Fruit fly (Drosophila melanogaster): ENCODE data around the gene RpL34b.

RpL34b gene

DNA sequence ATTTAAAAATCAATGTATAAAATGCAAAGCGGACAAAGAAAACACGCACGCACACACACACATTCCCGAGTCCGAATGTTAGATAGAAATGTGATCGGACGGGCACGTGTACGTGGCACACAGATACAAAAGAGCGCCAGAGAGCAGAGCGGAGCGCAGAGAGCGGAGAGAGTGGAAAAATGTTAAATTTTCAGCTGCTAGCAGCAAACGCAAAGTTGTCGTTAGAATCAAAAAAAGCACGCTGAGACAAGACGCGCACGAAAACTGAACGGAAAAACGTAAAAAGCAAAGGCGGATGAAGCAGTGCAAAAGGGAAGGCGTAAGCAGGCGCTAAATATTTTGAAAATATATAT is 18.2 kb upstream of the RpL34b start (continued):
- TF ChIP-seq dsx (GFP tag; optimal IDR thresholded peaks at IDR 0.05; ENCODE audit: poor library complexity, severe bottlenecking), result peak; percentile 11
- TF ChIP-seq esn (GFP tag; optimal IDR thresholded peaks at IDR 0.05), result peak; percentile 1
- TF ChIP-seq ss (GFP tag; optimal IDR thresholded peaks at IDR 0.05), result no peak
- no peak for TF ChIP-seq CG11762 (GFP tag; optimal IDR thresholded peaks at IDR 0.05; ENCODE audit: insufficient read depth)
- TF ChIP-seq CG11902 (GFP tag; optimal IDR thresholded peaks at IDR 0.05), result no peak

DNA sequence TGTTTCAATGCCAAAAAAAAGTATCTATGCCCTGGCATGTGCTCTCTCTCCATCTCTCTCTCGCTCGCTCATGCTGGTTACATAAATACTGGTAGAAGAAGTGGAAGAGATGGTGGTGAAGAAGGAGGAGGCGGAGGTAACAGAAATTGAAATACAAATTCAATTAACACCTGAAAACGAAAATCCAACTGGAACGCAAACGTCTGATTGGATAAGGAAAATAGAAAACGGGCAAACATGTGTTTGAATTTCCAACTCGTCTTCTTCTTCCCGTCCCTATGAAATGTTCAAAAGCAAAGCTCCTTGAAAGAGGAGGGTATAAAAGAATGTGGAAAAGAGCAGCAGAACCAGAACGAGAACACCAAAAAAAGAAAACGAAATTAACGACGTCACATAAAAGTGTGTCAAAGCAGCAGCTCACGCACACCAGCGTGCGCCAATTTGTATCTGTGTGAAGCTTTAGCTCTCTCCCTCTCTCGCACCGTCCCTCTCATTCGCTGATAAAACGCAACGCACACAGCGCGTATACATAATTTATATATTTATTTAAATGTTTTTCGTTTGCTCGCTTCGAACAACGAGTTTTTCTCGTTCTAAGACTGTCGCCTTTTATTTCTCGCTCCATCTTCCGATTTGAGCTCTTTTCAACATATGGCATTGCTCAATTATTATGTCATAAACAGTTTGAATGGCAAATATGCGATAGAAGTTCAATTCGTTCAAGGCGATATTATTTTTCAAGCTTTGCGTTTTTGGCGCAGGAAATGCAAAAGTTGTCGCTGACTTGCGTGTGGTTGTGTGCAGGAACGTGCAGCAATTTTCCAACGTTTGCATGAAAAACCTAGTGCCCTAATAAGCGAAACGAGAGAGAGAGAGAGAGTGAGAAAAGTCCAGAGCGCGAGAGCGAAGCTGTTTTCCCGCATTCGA is 17.6 kb upstream of the RpL34b start:
- TF ChIP-seq fkh (GFP tag; optimal IDR thresholded peaks at IDR 0.05) (peak; percentile 9), Lpt (GFP tag; optimal IDR thresholded peaks at IDR 0.05) (no peak), CG3032 (tag; optimal IDR thresholded peaks at IDR 0.05) (no peak), topi (GFP tag; optimal IDR thresholded peaks at IDR 0.05) (no peak), Gug (GFP tag; IDR thresholded peaks at IDR 0.05) (no peak), Hr39 (GFP tag; optimal IDR thresholded peaks at IDR 0.05) (no peak), CG4318 (GFP tag; optimal IDR thresholded peaks at IDR 0.05) (no peak), Eip78C (GFP tag) (peak; percentile 82), Ets21C (GFP tag; optimal IDR thresholded peaks at IDR 0.05) (no peak), Ets96B (tag; optimal IDR thresholded peaks at IDR 0.05) (no peak), CG8319 (GFP tag; optimal IDR thresholded peaks at IDR 0.05) (no peak), Eip93F (GFP tag; optimal IDR thresholded peaks at IDR 0.05) (peak; percentile 32), svp (GFP tag) (no peak), CG10669 (GFP tag; optimal IDR thresholded peaks at IDR 0.05) (no peak), vri (GFP tag; optimal IDR thresholded peaks at IDR 0.05) (peak; percentile 64), CG15336 (GFP tag; IDR thresholded peaks at IDR 0.05) (no peak), net (GFP tag; optimal IDR thresholded peaks at IDR 0.05) (no peak), cyc (GFP tag; optimal IDR thresholded peaks at IDR 0.05) (no peak), Met (GFP tag; optimal IDR thresholded peaks at IDR 0.05) (no peak), CG8119 (GFP tag; IDR thresholded peaks at IDR 0.05) (no peak), CG6808 (GFP tag; optimal IDR thresholded peaks at IDR 0.05) (no peak), dsx (GFP tag; optimal IDR thresholded peaks at IDR 0.05; ENCODE audit: poor library complexity, severe bottlenecking) (no peak), ss (GFP tag; optimal IDR thresholded peaks at IDR 0.05) (no peak), CG32006 (GFP tag; optimal IDR thresholded peaks at IDR 0.05) (no peak), Smox (GFP tag; optimal IDR thresholded peaks at IDR 0.05) (no peak), spab (GFP tag; optimal IDR thresholded peaks at IDR 0.05) (no peak), fd59A (GFP tag; optimal IDR thresholded peaks at IDR 0.05) (no peak), Eip75B (GFP tag; optimal IDR thresholded peaks at IDR 0.05) (no peak), CG6854 (GFP tag; optimal IDR thresholded peaks at IDR 0.05) (no peak), OdsH (GFP tag; optimal IDR thresholded peaks at IDR 0.05) (no peak), Hr4 (GFP tag; optimal IDR thresholded peaks at IDR 0.05) (no peak)

DNA sequence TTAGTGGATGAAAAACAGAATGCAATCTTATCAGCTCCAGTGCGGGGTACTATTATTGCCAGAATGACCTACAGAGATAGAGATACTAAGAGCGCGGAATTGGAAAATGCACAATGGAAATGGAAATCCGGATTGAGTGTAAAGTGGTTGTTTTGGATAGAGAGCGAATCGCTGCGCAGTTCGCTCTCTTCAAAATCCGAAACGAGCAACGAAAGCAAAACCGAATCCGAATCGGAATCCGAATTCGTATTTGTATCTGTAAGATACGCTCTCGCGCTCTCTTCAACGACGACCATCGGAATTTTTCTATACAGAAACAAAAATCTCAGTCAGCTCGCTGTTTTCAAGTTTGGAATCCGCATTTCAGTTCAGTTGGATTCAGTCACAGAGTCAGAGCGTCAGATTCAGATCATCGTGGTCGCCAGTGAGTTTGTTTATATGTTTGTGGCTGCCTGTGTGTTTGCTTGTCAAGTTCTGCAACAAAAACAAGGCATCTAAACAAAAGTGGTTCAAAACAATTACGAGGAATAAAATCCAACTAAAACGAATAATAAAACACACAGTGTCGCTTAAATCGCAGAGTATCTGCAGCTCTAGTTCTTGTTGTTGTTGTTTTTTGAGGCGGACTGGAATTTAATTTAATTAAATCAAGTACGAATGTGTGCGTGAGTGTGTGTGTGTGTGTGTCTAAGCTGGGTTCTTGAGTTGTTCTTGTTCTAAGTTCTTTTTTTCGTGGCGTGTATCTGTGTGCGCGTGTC is 16.7 kb upstream of the RpL34b start, which contains the start of gene ps:
ps (plus strand) TSS at position 364 of the 758 bp plus-strand sequence.
- peak; percentile 53 for TF ChIP-seq fd85E (GFP tag; optimal IDR thresholded peaks at IDR 0.05)
- TF ChIP-seq ss (GFP tag; optimal IDR thresholded peaks at IDR 0.05), result peak in 1 of 2 experiments; percentile 48
- no peak for TF ChIP-seq Hr38 (GFP tag; optimal IDR thresholded peaks at IDR 0.05)
- peak; percentile 75 for TF ChIP-seq CG6854 (GFP tag; optimal IDR thresholded peaks at IDR 0.05)
- peak; percentile 42 for TF ChIP-seq esn (GFP tag; optimal IDR thresholded peaks at IDR 0.05)
- TF ChIP-seq Sox14 (GFP tag; optimal IDR thresholded peaks at IDR 0.05), result peak; percentile 54
- TF ChIP-seq Eip78C (GFP tag), result peak; percentile 80
- peak; percentile 16 for TF ChIP-seq CG9139 (GFP tag; optimal IDR thresholded peaks at IDR 0.05)
- TF ChIP-seq Blimp-1 (GFP tag; optimal IDR thresholded peaks at IDR 0.05), result peak; percentile 57
- no peak for TF ChIP-seq Eip75B (GFP tag; optimal IDR thresholded peaks at IDR 0.05)
- TF ChIP-seq CG31627 (GFP tag; optimal IDR thresholded peaks at IDR 0.05), result no peak
- peak; percentile 39 for TF ChIP-seq fkh (GFP tag; optimal IDR thresholded peaks at IDR 0.05)
- no peak for TF ChIP-seq CG15336 (GFP tag; IDR thresholded peaks at IDR 0.05)
- TF ChIP-seq CG16779 (tag; optimal IDR thresholded peaks at IDR 0.05), result peak; percentile 60
- TF ChIP-seq CG1621 (tag; optimal IDR thresholded peaks at IDR 0.05), result peak; percentile 49
- TF ChIP-seq vri (GFP tag; optimal IDR thresholded peaks at IDR 0.05), result peak; percentile 12
